Fruit fly (Drosophila melanogaster) whole organism, embryonic: Measurements from ENCODE around the gene CG14851.
A peak's percentile ranks its signal among the peaks of the same experiment; 100 is the strongest.

Experiments used
- ATbp ChIP-seq: fragments of 200-800 bp; sonication (Bioruptor generic); optimal IDR thresholded peaks from 2 replicates; lab custom pipeline; 2017; ENCODE audit warnings: missing biosample characterization, mild to moderate bottlenecking, missing genetic modification characterization, missing genetic modification reagents
- CG12299 ChIP-seq: fragments of 200-800 bp; sonication (Bioruptor generic); optimal IDR thresholded peaks from 2 replicates; lab custom pipeline; 2018; ENCODE audit warnings: missing biosample characterization, mild to moderate bottlenecking, missing genetic modification characterization
- CG13775 ChIP-seq: fragments of 200-800 bp; sonication (Bioruptor generic); optimal IDR thresholded peaks from 3 replicates; lab custom pipeline; 2017; ENCODE audit warnings: missing biosample characterization, mild to moderate bottlenecking, missing genetic modification characterization
- CG15011 ChIP-seq: fragments of 200-800 bp; sonication (Bioruptor generic); optimal IDR thresholded peaks from 3 replicates; lab custom pipeline; 2018; ENCODE audit warnings: missing biosample characterization, mild to moderate bottlenecking, missing genetic modification characterization
- CG15696 ChIP-seq: fragments of 200-800 bp; sonication (Bioruptor generic); optimal IDR thresholded peaks from 2 replicates; lab custom pipeline; 2019; ENCODE audit warnings: missing biosample characterization, mild to moderate bottlenecking, missing genetic modification characterization, moderate library complexity
- CG18262 ChIP-seq: fragments of 200-800 bp; optimal IDR thresholded peaks from 3 replicates; lab custom pipeline; 2019; ENCODE audit warnings: missing biosample characterization, mild to moderate bottlenecking, missing genetic modification characterization, moderate library complexity
- CG2120 ChIP-seq: fragments of 200-800 bp; sonication (Bioruptor generic); optimal IDR thresholded peaks from 3 replicates; lab custom pipeline; 2016; ENCODE audit warnings: missing biosample characterization, missing genetic modification characterization
- CG2202 ChIP-seq: fragments of 200-800 bp; sonication (Bioruptor generic); optimal IDR thresholded peaks from 2 replicates; lab custom pipeline; 2018; ENCODE audit warnings: missing biosample characterization, mild to moderate bottlenecking, missing genetic modification characterization
- CG3281 ChIP-seq: fragments of 200-800 bp; sonication (Bioruptor generic); optimal IDR thresholded peaks from 3 replicates; lab custom pipeline; 2017; ENCODE audit warnings: missing biosample characterization, mild to moderate bottlenecking, missing genetic modification characterization
- CG6765 ChIP-seq: fragments of 200-800 bp; sonication (Bioruptor generic); optimal IDR thresholded peaks from 3 replicates; lab custom pipeline; 2017; ENCODE audit warnings: missing biosample characterization, mild to moderate bottlenecking, missing genetic modification characterization
- D ChIP-seq, 2 experiments: fragments of 200-800 bp in 1 of 2; fragments of >200 bp in 1 of 2; sonication (Bioruptor generic) in 1 of 2; optimal IDR thresholded peaks; 2 replicates in 1 of 2; 3 replicates in 1 of 2; lab custom pipeline; 2017; ENCODE audit warnings: mild to moderate bottlenecking in 1 of 2, missing biosample characterization in 1 of 2, missing genetic modification characterization in 1 of 2, missing genetic modification reagents in 1 of 2
- H2.0 ChIP-seq: fragments of 200-800 bp; sonication (Bioruptor generic); IDR thresholded peaks from 2 replicates; pipeline ENCODE4 v1.3.6; 2022; ENCODE audit warnings: missing biosample characterization, missing genetic modification characterization
- Hey ChIP-seq: fragments of 200-800 bp; sonication (Bioruptor generic); optimal IDR thresholded peaks from 3 replicates; lab custom pipeline; 2018; ENCODE audit warnings: missing biosample characterization, mild to moderate bottlenecking, missing genetic modification characterization
- Hmr ChIP-seq: fragments of 200-800 bp; sonication (Bioruptor generic); optimal IDR thresholded peaks from 3 replicates; lab custom pipeline; 2017; ENCODE audit warnings: mild to moderate bottlenecking, missing biosample characterization, missing genetic modification reagents, missing genetic modification characterization
- MBD-R2 ChIP-seq: fragments of 200-800 bp; sonication (Bioruptor generic); IDR thresholded peaks from 2 replicates; pipeline ENCODE4 v1.3.6; 2022; ENCODE audit warnings: missing biosample characterization, missing genetic modification characterization
- Myb ChIP-seq: fragments of 200-800 bp; sonication (Bioruptor generic); optimal IDR thresholded peaks from 2 replicates; lab custom pipeline; 2016; ENCODE audit warnings: missing biosample characterization, missing genetic modification characterization
- Nf-YA ChIP-seq: fragments of 200-800 bp; sonication (Bioruptor generic); IDR thresholded peaks from 2 replicates; pipeline ENCODE4 v1.3.6; 2022; ENCODE audit warnings: missing biosample characterization, missing genetic modification characterization
- Nf-YC ChIP-seq: fragments of 200-800 bp; optimal IDR thresholded peaks from 3 replicates; lab custom pipeline; 2019; ENCODE audit warnings: missing biosample characterization, mild to moderate bottlenecking, missing genetic modification characterization, moderate library complexity
- Oli ChIP-seq: fragments of 200-800 bp; sonication (Bioruptor generic); optimal IDR thresholded peaks from 2 replicates; lab custom pipeline; 2018; ENCODE audit warnings: missing biosample characterization, mild to moderate bottlenecking, missing genetic modification characterization, moderate library complexity
- Rfx ChIP-seq: fragments of 200-800 bp; sonication (Bioruptor generic); IDR thresholded peaks from 2 replicates; pipeline ENCODE4 v1.3.6; 2022; ENCODE audit warnings: missing biosample characterization, missing genetic modification characterization
- Ssrp ChIP-seq: fragments of 200-800 bp; sonication (Bioruptor generic); optimal IDR thresholded peaks from 2 replicates; lab custom pipeline; 2018; ENCODE audit warnings: missing biosample characterization, mild to moderate bottlenecking, missing genetic modification characterization, moderate library complexity
- Vsx1 ChIP-seq: fragments of 200-800 bp; sonication (Bioruptor generic); optimal IDR thresholded peaks from 2 replicates; lab custom pipeline; 2017; ENCODE audit warnings: missing biosample characterization, mild to moderate bottlenecking, missing genetic modification characterization, missing genetic modification reagents
- Xbp1 ChIP-seq: fragments of 200-800 bp; sonication (Bioruptor generic); optimal IDR thresholded peaks from 3 replicates; lab custom pipeline; 2016; ENCODE audit warnings: missing biosample characterization, mild to moderate bottlenecking, missing genetic modification characterization
- amos ChIP-seq: fragments of 200-800 bp; sonication (Bioruptor generic); IDR thresholded peaks from 2 replicates; pipeline ENCODE4 v1.3.6; 2022; ENCODE audit warnings: missing biosample characterization, missing genetic modification characterization; ENCODE audit not compliant: partially characterized antibody
- bcd ChIP-seq: fragments of 200-800 bp; sonication (Bioruptor generic); optimal IDR thresholded peaks from 2 replicates; lab custom pipeline; 2017; ENCODE audit warnings: missing biosample characterization, mild to moderate bottlenecking, missing genetic modification characterization
- bigmax ChIP-seq: fragments of 200-800 bp; sonication (Bioruptor generic); optimal IDR thresholded peaks from 2 replicates; lab custom pipeline; 2018; ENCODE audit warnings: missing biosample characterization, mild to moderate bottlenecking, missing genetic modification characterization
- cas ChIP-seq: fragments of 200-800 bp; sonication (Bioruptor generic); IDR thresholded peaks from 2 replicates; pipeline ENCODE4 v1.3.6; 2022; ENCODE audit warnings: missing biosample characterization, missing genetic modification characterization
- corto ChIP-seq: fragments of 200-800 bp; sonication (Bioruptor generic); optimal IDR thresholded peaks from 2 replicates; lab custom pipeline; 2016; ENCODE audit warnings: missing biosample characterization, mild to moderate bottlenecking, missing genetic modification characterization, moderate library complexity
- crol ChIP-seq: fragments of 200-800 bp; sonication (Bioruptor generic); IDR thresholded peaks from 2 replicates; pipeline ENCODE4 v1.3.6; 2022; ENCODE audit warnings: missing biosample characterization, missing genetic modification characterization
- ewg ChIP-seq: fragments of 200-800 bp; sonication (Bioruptor generic); optimal IDR thresholded peaks from 3 replicates; lab custom pipeline; 2017; ENCODE audit warnings: mild to moderate bottlenecking, missing biosample characterization, missing genetic modification reagents, missing genetic modification characterization
- gcm ChIP-seq: fragments of 200-800 bp; sonication (Bioruptor generic); optimal IDR thresholded peaks from 2 replicates; lab custom pipeline; 2019; ENCODE audit warnings: missing biosample characterization, mild to moderate bottlenecking, missing genetic modification characterization, moderate library complexity
- gcm2 ChIP-seq: fragments of 200-800 bp; sonication (Bioruptor generic); optimal IDR thresholded peaks from 2 replicates; lab custom pipeline; 2016; ENCODE audit warnings: missing biosample characterization, missing genetic modification characterization
- gfzf ChIP-seq: fragments of 200-800 bp; sonication (Bioruptor generic); optimal IDR thresholded peaks from 2 replicates; lab custom pipeline; 2016; ENCODE audit warnings: missing biosample characterization, mild to moderate bottlenecking, missing genetic modification characterization, moderate library complexity
- grau ChIP-seq: fragments of 200-800 bp; optimal IDR thresholded peaks from 3 replicates; lab custom pipeline; 2019; ENCODE audit warnings: missing biosample characterization, mild to moderate bottlenecking, missing genetic modification characterization, moderate library complexity
- her ChIP-seq: fragments of 200-800 bp; sonication (Bioruptor generic); optimal IDR thresholded peaks from 2 replicates; lab custom pipeline; 2016; ENCODE audit warnings: missing biosample characterization, missing genetic modification characterization
- ken ChIP-seq: fragments of 200-800 bp; sonication (Bioruptor generic); IDR thresholded peaks from 3 replicates; pipeline ENCODE4 v1.3.6; 2022; ENCODE audit warnings: missing biosample characterization, missing genetic modification characterization
- mirr ChIP-seq: fragments of 200-800 bp; sonication (Bioruptor generic); optimal IDR thresholded peaks from 3 replicates; lab custom pipeline; 2018; ENCODE audit warnings: missing biosample characterization, mild to moderate bottlenecking, missing genetic modification characterization
- otp ChIP-seq: fragments of 200-800 bp; sonication (Bioruptor generic); IDR thresholded peaks from 3 replicates; pipeline ENCODE4, ENCODE4 v1.3.6; 2022; ENCODE audit warnings: missing biosample characterization, missing genetic modification characterization
- pnt ChIP-seq: fragments of 200-800 bp; sonication (Bioruptor generic); optimal IDR thresholded peaks from 3 replicates; lab custom pipeline; 2016; ENCODE audit warnings: missing biosample characterization, missing genetic modification characterization
- repo ChIP-seq: fragments of 200-800 bp; sonication (Bioruptor generic); optimal IDR thresholded peaks from 2 replicates; lab custom pipeline; 2016; ENCODE audit warnings: missing biosample characterization, missing genetic modification characterization
- slbo ChIP-seq: fragments of 200-800 bp; sonication (Bioruptor generic); IDR thresholded peaks from 2 replicates; pipeline ENCODE4 v1.3.6; 2022; ENCODE audit warnings: missing biosample characterization, missing genetic modification characterization
- slou ChIP-seq: fragments of 200-800 bp; sonication (Bioruptor generic); optimal IDR thresholded peaks from 3 replicates; lab custom pipeline; 2016; ENCODE audit warnings: missing biosample characterization, missing genetic modification characterization
- sna ChIP-seq: fragments of 200-800 bp; sonication (Bioruptor generic); IDR thresholded peaks from 2 replicates; pipeline ENCODE4 v1.3.6; 2022; ENCODE audit warnings: missing biosample characterization, missing genetic modification characterization; ENCODE audit not compliant: partially characterized antibody
- ssp ChIP-seq: fragments of 200-800 bp; sonication (Bioruptor generic); IDR thresholded peaks from 2 replicates; pipeline ENCODE4 v1.3.6; 2022; ENCODE audit warnings: missing biosample characterization, missing genetic modification characterization
- stwl ChIP-seq: fragments of 200-800 bp; sonication (Bioruptor generic); optimal IDR thresholded peaks from 3 replicates; lab custom pipeline; 2018; ENCODE audit warnings: missing biosample characterization, mild to moderate bottlenecking, missing genetic modification characterization, moderate library complexity
- tna ChIP-seq: fragments of 200-800 bp; sonication (Bioruptor generic); IDR thresholded peaks from 2 replicates; pipeline ENCODE4 v1.3.6; 2022; ENCODE audit warnings: missing biosample characterization, missing genetic modification characterization; ENCODE audit not compliant: partially characterized antibody
- tup ChIP-seq: fragments of 200-800 bp; sonication (Bioruptor generic); optimal IDR thresholded peaks from 2 replicates; lab custom pipeline; 2016; ENCODE audit warnings: missing biosample characterization, mild to moderate bottlenecking, missing genetic modification characterization, moderate library complexity
- vnd ChIP-seq: fragments of 200-800 bp; sonication (Bioruptor generic); IDR thresholded peaks from 3 replicates; pipeline ENCODE4 v1.3.6; 2022; ENCODE audit warnings: missing biosample characterization, missing genetic modification characterization; ENCODE audit not compliant: partially characterized antibody

Gene CG14851

dm6 chr3R:14608892-14609692, 47.0 kb downstream of the CG14851 start, which contains the start of gene CG14853 (continued):
- TF ChIP-seq CG3281, result peak; percentile 59
- peak; percentile 40 for TF ChIP-seq otp
- TF ChIP-seq Hmr (GFP tag; lab: Kevin White, UChicago), result peak; percentile 68
- TF ChIP-seq CG6765 (GFP tag; lab: Kevin White, UChicago), result peak; percentile 79
- peak; percentile 58 for TF ChIP-seq bcd (GFP tag; lab: Kevin White, UChicago)
- TF ChIP-seq grau (tag; lab: Kevin White, UChicago), result peak; percentile 92
- TF ChIP-seq cas (GFP tag; lab: Robert Waterston, UW), result 0 out of 2 replicates have a peak, but pooled peaks have one; percentile 21
- peak; percentile 38; the same call in 1 of the 3 replicates for TF ChIP-seq ken (GFP tag; lab: Robert Waterston, UW)
- TF ChIP-seq CG2120 (GFP tag; lab: Kevin White, UChicago), result peak; percentile 77
- TF ChIP-seq gcm2 (GFP tag; lab: Kevin White, UChicago), result no peak
- TF ChIP-seq ATbp (GFP tag; lab: Kevin White, UChicago), result peak; percentile 76
- no peak for TF ChIP-seq crol
- TF ChIP-seq amos (GFP tag; lab: Robert Waterston, UW), result no peak
- peak; percentile 34 for TF ChIP-seq Hey (tag; lab: Kevin White, UChicago)
- TF ChIP-seq CG13775 (GFP tag; lab: Kevin White, UChicago), result peak; percentile 71
- TF ChIP-seq tup (GFP tag; lab: Kevin White, UChicago), result no peak
- TF ChIP-seq mirr (GFP tag; lab: Kevin White, UChicago), result peak; percentile 78
- no peak for TF ChIP-seq pnt (GFP tag; lab: Kevin White, UChicago)
- no peak for TF ChIP-seq CG15696 (tag; lab: Kevin White, UChicago)
- no peak for TF ChIP-seq CG12299 (tag; lab: Kevin White, UChicago)
- peak; percentile 75 for TF ChIP-seq H2.0 (GFP tag; lab: Robert Waterston, UW)
- TF ChIP-seq Nf-YA (GFP tag; lab: Robert Waterston, UW), result 0 out of 2 replicates have a peak, but pooled peaks have one; percentile 10
- peak; percentile 54 for TF ChIP-seq CG15011 (GFP tag; lab: Kevin White, UChicago)
- TF ChIP-seq ssp (GFP tag; lab: Robert Waterston, UW), result peak; percentile 63
- peak; percentile 90 for TF ChIP-seq Oli (tag; lab: Kevin White, UChicago)
- TF ChIP-seq gcm (GFP tag; lab: Kevin White, UChicago), result peak; percentile 71
- no peak for TF ChIP-seq Myb (GFP tag; lab: Kevin White, UChicago)
- peak; percentile 55 for TF ChIP-seq Vsx1 (GFP tag; lab: Kevin White, UChicago)
- TF ChIP-seq Nf-YC (tag; lab: Kevin White, UChicago), result peak; percentile 72
- TF ChIP-seq Rfx (GFP tag; lab: Robert Waterston, UW), result peak; percentile 4; the same call in 1 of the 2 replicates
- peak; percentile 87 for TF ChIP-seq ewg (GFP tag; lab: Kevin White, UChicago)
- TF ChIP-seq Ssrp (tag; lab: Kevin White, UChicago), result peak; percentile 92
- TF ChIP-seq MBD-R2 (GFP tag; lab: Robert Waterston, UW), result no peak
- no peak for TF ChIP-seq stwl (tag; lab: Kevin White, UChicago)
- TF ChIP-seq sna (GFP tag; lab: Robert Waterston, UW), result no peak
- TF ChIP-seq vnd, result no peak
- no peak for TF ChIP-seq D (optimal IDR thresholded peaks at IDR 0.05; lab: Kevin White, UChicago)
- peak; percentile 52 for TF ChIP-seq D (GFP tag; optimal IDR thresholded peaks at IDR 0.05; lab: Kevin White, UChicago)
- peak; percentile 91 for TF ChIP-seq slbo
- peak; percentile 50 for TF ChIP-seq bigmax
- TF ChIP-seq repo (GFP tag; lab: Kevin White, UChicago), result no peak
- peak; percentile 68 for TF ChIP-seq slou (GFP tag; lab: Kevin White, UChicago)
- no peak for TF ChIP-seq corto
- no peak for TF ChIP-seq gfzf (GFP tag; lab: Kevin White, UChicago)
- peak; percentile 12 for TF ChIP-seq CG2202 (tag; lab: Kevin White, UChicago)
- peak; percentile 88 for TF ChIP-seq CG18262 (tag; lab: Kevin White, UChicago)
- TF ChIP-seq Xbp1, result peak; percentile 90
- no peak for TF ChIP-seq tna (GFP tag; lab: Robert Waterston, UW)
- no peak for TF ChIP-seq her
